Fruit fly (Drosophila melanogaster): Measurements from ENCODE around the gene Coq8.
A peak's percentile ranks its signal among the peaks of the same experiment; 100 is the strongest.

The Coq8 gene

dm6 chrX:12898569-12898968, 2.3 kb downstream of the Coq8 start, which contains the start of gene CG32650:
Gene CG32650, minus strand, starts transcription at chrX:12898669.
- TF ChIP-seq Xrp1 (GFP tag; IDR thresholded peaks at IDR 0.05) (no peak), Ets65A (GFP tag) (peak; percentile 5)

- TF ChIP-seq HLHmδ (GFP tag; optimal IDR thresholded peaks at IDR 0.05) (peak; percentile 43), en (GFP tag; optimal IDR thresholded peaks at IDR 0.05) (no peak), chinmo (GFP tag; IDR thresholded peaks at IDR 0.05; ENCODE audit: partially characterized antibody) (0 out of 4 replicates have a peak, but pooled peaks have one; percentile 31), CG7839 (tag; optimal IDR thresholded peaks at IDR 0.05) (no peak), CG11085 (GFP tag; IDR thresholded peaks at IDR 0.05) (no peak), ems (GFP tag; optimal IDR thresholded peaks at IDR 0.05) (no peak), trh (GFP tag; optimal IDR thresholded peaks at IDR 0.05) (no peak), psq (GFP tag; optimal IDR thresholded peaks at IDR 0.05) (no peak), CG9727 (GFP tag; optimal IDR thresholded peaks at IDR 0.05) (no peak), Trl (optimal IDR thresholded peaks at IDR 0.05) (no peak), Trl (GFP tag; optimal IDR thresholded peaks at IDR 0.05) (no peak), CG17328 (GFP tag; IDR thresholded peaks at IDR 0.05) (no peak), Hr78 (GFP tag; optimal IDR thresholded peaks at IDR 0.05) (no peak), insv (GFP tag; optimal IDR thresholded peaks at IDR 0.05) (no peak), gfzf (GFP tag; optimal IDR thresholded peaks at IDR 0.05) (peak; percentile 73), ftz-f1 (GFP tag; optimal IDR thresholded peaks at IDR 0.05) (peak; percentile 51), CG32767 (GFP tag; IDR thresholded peaks at IDR 0.05) (no peak), Nf-YC (tag; optimal IDR thresholded peaks at IDR 0.05) (no peak), tll (GFP tag; optimal IDR thresholded peaks at IDR 0.05) (no peak), CG10209 (GFP tag; optimal IDR thresholded peaks at IDR 0.05) (no peak), Xbp1 (GFP tag; optimal IDR thresholded peaks at IDR 0.05) (no peak), bbx (GFP tag; IDR thresholded peaks at IDR 0.05; ENCODE audit: partially characterized antibody) (peak; percentile 25), HHEX (GFP tag; optimal IDR thresholded peaks at IDR 0.05) (no peak), Jarid2 (GFP tag; optimal IDR thresholded peaks at IDR 0.05) (peak; percentile 51), Dp (GFP tag; optimal IDR thresholded peaks at IDR 0.05) (peak; percentile 63), CG18764 (GFP tag; optimal IDR thresholded peaks at IDR 0.05) (no peak), CG17802 (tag; optimal IDR thresholded peaks at IDR 0.05) (no peak), BEAF-32 (GFP tag; optimal IDR thresholded peaks at IDR 0.05) (peak; percentile 11), abd-A (tag; optimal IDR thresholded peaks at IDR 0.05) (no peak), Atf3 (GFP tag; optimal IDR thresholded peaks at IDR 0.05) (no peak), E2f2 (GFP tag; IDR thresholded peaks at IDR 0.05) (peak; percentile 74), onecut (GFP tag; IDR thresholded peaks at IDR 0.05) (no peak), CG11093 (GFP tag; IDR thresholded peaks at IDR 0.05) (no peak), Blimp-1 (GFP tag; optimal IDR thresholded peaks at IDR 0.05) (no peak), gce (GFP tag; IDR thresholded peaks at IDR 0.05) (0 out of 3 replicates have a peak, but pooled peaks have one; percentile 30), CG4360 (GFP tag; IDR thresholded peaks at IDR 0.05) (no peak), grn (GFP tag; optimal IDR thresholded peaks at IDR 0.05) (peak; percentile 25), CG16815 (GFP tag; optimal IDR thresholded peaks at IDR 0.05) (no peak), az2 (GFP tag; optimal IDR thresholded peaks at IDR 0.05) (no peak), odd (GFP tag; optimal IDR thresholded peaks at IDR 0.05) (no peak), CG17186 (GFP tag; optimal IDR thresholded peaks at IDR 0.05) (peak; percentile 47), p53 (GFP tag; optimal IDR thresholded peaks at IDR 0.05) (no peak), Spps (tag; optimal IDR thresholded peaks at IDR 0.05) (no peak), CG10959 (GFP tag; IDR thresholded peaks at IDR 0.05) (no peak), B-H2 (GFP tag; optimal IDR thresholded peaks at IDR 0.05) (peak; percentile 14), MBD-R2 (GFP tag; IDR thresholded peaks at IDR 0.05) (peak; percentile 54), CG15514 (GFP tag; optimal IDR thresholded peaks at IDR 0.05) (peak; percentile 18)
These were observed 3.8 kb downstream of the Coq8 start, which contains the start of gene Pde9 for dm6 chrX:12897150-12897549. Gene Pde9, minus strand, starts transcription at chrX:12897327.

All from whole organism, embryonic.